Worm (Caenorhabditis elegans): Measurements from ENCODE around the gene gadr-2.

The gadr-2 gene

DNA sequence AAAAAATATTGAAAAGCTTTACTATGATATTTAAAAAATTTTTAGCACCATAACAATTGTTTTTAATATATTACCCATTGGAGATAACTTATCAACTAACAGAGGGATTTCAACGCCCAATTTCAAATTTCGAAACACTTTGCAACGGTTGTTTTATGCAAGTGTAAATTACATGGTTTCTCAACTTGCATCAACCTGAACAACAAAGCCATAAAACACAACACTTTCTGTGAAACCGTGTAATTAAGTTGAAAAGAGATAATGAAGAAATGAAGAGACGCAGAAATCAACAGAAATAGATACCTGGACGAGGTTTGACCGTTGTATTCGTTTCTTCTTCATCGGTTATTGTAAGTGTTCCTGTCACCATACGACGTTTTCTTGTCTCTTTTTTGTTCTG, 34.6 kb downstream of the gadr-2 start, which contains the start of gene cpin-1:
Gene cpin-1 (plus strand): TSS at position 301 of the 400 bp plus-strand sequence.
- TF ChIP-seq tbx-11 (GFP tag; IDR thresholded peaks at IDR 0.05) (no peak), hmg-4 (GFP tag; optimal IDR thresholded peaks at IDR 0.05) (no peak)

DNA sequence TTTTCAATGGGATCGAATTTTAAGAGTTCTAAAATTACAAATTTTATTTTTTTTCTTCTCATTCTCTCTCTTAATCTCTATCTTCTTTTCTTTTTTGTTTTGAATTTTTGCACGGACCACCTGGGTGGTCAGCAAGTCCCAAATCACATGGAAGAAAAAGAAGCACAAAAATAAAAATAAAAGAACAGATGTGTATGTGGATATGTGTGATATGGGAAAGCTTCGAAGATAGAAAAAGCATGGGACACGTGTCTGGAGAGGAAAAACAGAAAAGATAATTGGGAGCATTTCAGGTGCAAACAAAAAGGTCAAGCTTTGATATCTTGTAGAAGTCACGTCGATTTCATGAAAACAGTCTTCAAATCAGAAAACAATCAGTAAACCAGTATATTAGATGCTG, 37.7 kb downstream of the gadr-2 start, which contains the start of gene hsp-12.6:
Gene hsp-12.6 (minus strand): TSS at position 20 of the 400 bp plus-strand sequence.
- TF ChIP-seq tra-4 (tag; optimal IDR thresholded peaks at IDR 0.05) = no peak
- TF ChIP-seq aly-1 (tag; optimal IDR thresholded peaks at IDR 0.05) = no peak
- no peak for TF ChIP-seq F13C5.2 (tag; optimal IDR thresholded peaks at IDR 0.05)
- no peak for TF ChIP-seq scrt-1 (GFP tag; IDR thresholded peaks at IDR 0.05)
- TF ChIP-seq pes-1 (GFP tag; IDR thresholded peaks at IDR 0.05) = no peak
- TF ChIP-seq flt-1 (GFP tag; IDR thresholded peaks at IDR 0.05) = no peak
- no peak for TF ChIP-seq ceh-13 (GFP tag; optimal IDR thresholded peaks at IDR 0.05)

DNA sequence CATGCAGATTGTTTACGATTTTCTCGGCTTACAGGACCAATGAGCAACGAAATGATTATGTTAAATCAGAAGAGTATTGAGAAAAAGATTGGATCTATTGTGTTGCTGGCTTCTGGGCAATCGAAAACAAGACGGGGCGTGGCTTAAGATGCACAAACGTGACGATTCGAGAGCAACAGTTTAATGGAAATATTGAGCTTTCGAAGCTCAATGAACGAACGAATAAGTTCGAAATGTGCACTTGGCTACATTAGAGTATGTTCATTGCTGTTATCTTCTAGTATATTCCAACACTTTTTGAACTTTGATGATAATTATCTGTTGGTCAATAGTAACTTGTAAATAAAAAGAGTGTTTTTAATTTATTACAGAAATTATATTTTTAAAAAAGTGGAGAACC, 39.5 kb downstream of the gadr-2 start, which contains the start of gene hsp-12.3:
Gene hsp-12.3 (minus strand): TSS at position 101 of the 400 bp plus-strand sequence.
- TF ChIP-seq aly-1 (tag; optimal IDR thresholded peaks at IDR 0.05) (no peak), scrt-1 (GFP tag; IDR thresholded peaks at IDR 0.05) (no peak), ceh-13 (GFP tag; optimal IDR thresholded peaks at IDR 0.05) (no peak)

DNA sequence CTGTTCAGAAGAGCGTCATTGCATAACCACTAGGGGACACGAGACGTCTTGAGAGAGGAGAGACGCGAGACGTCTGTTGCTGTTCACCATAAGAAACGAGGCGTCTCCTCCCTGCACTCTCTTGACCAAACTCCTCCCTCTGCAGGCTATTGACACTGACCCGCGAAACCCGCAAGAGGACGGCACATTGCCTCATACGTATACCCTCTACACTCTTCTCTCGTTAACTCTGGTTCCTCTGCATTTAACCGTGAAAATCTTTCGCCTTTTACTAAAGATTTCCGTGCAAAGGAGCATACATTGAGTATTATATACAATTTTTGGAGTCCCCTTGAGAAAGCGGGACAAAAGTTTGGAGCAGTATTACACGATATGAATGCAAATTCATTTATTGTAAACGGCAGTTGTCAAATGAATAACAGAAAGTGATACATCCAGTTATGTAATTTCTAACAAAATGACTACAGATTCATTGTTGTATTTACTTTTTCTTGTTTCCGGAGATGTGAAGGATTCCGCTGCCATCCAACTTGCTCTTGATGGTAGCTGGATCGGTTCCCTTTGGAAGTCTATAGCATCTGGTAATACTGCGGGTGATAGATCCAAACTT, 40.4 kb downstream of the gadr-2 start:
- TF ChIP-seq hmg-4 (GFP tag; optimal IDR thresholded peaks at IDR 0.05) = peak; percentile 57
- TF ChIP-seq flt-1 (GFP tag; IDR thresholded peaks at IDR 0.05) = peak; percentile 69
- peak; percentile 93 for TF ChIP-seq ama-1 (optimal IDR thresholded peaks at IDR 0.05)
- TF ChIP-seq ets-7 (tag; optimal IDR thresholded peaks at IDR 0.05) = no peak
- 0 out of 2 replicates have a peak, but pooled peaks have one; percentile 19 for TF ChIP-seq sea-1 (GFP tag; conservative IDR thresholded peaks at IDR 0.05)
- peak; percentile 3 for TF ChIP-seq B0310.2 (tag; optimal IDR thresholded peaks at IDR 0.05)
- no peak for TF ChIP-seq aly-1 (tag; optimal IDR thresholded peaks at IDR 0.05)
- TF ChIP-seq F13C5.2 (tag; optimal IDR thresholded peaks at IDR 0.05) = peak; percentile 85
- no peak for TF ChIP-seq tbx-37 (GFP tag; conservative IDR thresholded peaks at IDR 0.05)

DNA sequence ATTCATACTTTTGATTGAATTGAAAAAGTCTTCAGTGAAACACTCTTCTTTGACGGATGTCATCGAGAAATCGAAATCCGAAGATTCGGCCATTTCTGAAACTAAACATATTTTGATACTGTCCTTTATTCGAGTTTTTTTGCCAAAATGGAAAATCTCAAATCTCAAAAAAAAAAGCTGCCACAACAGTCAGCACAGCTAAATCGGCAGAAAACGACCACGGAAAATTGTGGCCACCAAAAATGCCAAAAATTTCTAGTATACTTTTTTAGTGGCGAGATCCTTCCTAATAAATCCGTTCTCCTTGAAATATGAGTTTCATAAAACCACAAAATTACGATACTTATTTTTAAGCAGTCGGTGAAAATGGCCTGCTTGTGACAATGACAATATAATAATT, 41.0 kb downstream of the gadr-2 start, which contains the start of gene F38E11.9:
Gene F38E11.9 (minus strand): TSS at position 101 of the 400 bp plus-strand sequence.
- TF ChIP-seq tbx-37 (GFP tag; conservative IDR thresholded peaks at IDR 0.05) (no peak), sea-1 (GFP tag; conservative IDR thresholded peaks at IDR 0.05) (no peak)

DNA sequence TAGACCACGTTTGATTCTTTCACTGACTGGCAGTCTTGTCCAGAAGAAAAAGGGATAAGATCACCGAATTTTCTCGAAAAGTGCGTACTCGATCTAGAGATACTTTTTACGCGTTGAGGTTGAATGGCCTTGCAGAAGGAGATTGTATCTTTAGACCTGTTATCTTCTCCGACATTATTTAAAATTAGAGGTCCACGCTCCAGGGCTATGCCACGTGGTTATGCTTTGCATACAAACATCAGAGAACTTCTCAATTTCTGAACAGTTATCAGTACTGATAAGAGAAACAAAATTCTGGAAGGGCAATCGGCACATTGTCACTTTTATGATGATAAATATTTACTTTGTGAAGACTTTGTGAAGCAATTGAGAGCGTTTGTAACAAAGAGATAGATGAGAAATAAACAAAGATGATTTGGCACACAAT, 42.8 kb downstream of the gadr-2 start:
- TF ChIP-seq F13C5.2 (tag; optimal IDR thresholded peaks at IDR 0.05) (no peak), B0310.2 (tag; optimal IDR thresholded peaks at IDR 0.05) (no peak), ceh-36 (tag; optimal IDR thresholded peaks at IDR 0.05) (no peak), tbx-37 (GFP tag; conservative IDR thresholded peaks at IDR 0.05) (no peak), hnd-1 (tag; optimal IDR thresholded peaks at IDR 0.05) (no peak), ets-7 (tag; optimal IDR thresholded peaks at IDR 0.05) (no peak), tra-4 (tag; optimal IDR thresholded peaks at IDR 0.05) (no peak)

DNA sequence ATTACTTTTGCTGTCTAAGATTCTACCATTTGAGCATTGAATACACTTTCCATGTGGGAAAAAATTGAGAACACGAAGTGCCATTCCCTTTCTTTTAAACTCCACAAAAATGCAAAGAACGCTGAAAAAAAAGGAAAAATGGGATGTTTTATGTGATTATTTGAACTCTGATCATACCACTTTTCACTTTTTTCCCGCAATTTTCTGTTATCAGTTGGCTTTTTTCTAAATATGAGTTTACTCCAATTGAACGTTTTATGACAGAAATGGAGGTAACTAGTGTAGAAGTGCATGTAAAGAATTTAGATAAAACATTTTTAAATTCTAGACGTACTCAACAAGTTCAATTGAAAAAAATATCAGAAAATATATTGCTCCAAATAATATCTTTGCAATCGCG, 43.5 kb downstream of the gadr-2 start:
- TF ChIP-seq flt-1 (GFP tag; IDR thresholded peaks at IDR 0.05) (no peak), B0310.2 (tag; optimal IDR thresholded peaks at IDR 0.05) (no peak), ets-7 (tag; optimal IDR thresholded peaks at IDR 0.05) (no peak), aly-1 (tag; optimal IDR thresholded peaks at IDR 0.05) (no peak), ama-1 (optimal IDR thresholded peaks at IDR 0.05) (no peak), tbx-11 (GFP tag; IDR thresholded peaks at IDR 0.05) (no peak), tbx-37 (GFP tag; conservative IDR thresholded peaks at IDR 0.05) (no peak), scrt-1 (GFP tag; IDR thresholded peaks at IDR 0.05) (no peak), hnd-1 (tag; optimal IDR thresholded peaks at IDR 0.05) (no peak), tra-4 (tag; optimal IDR thresholded peaks at IDR 0.05) (no peak), hmg-4 (GFP tag; optimal IDR thresholded peaks at IDR 0.05) (no peak), F13C5.2 (tag; optimal IDR thresholded peaks at IDR 0.05) (no peak), ceh-36 (tag; optimal IDR thresholded peaks at IDR 0.05) (no peak), hmbx-1 (tag; optimal IDR thresholded peaks at IDR 0.05) (no peak), sea-1 (GFP tag; conservative IDR thresholded peaks at IDR 0.05) (no peak), ceh-13 (GFP tag; optimal IDR thresholded peaks at IDR 0.05) (no peak), pes-1 (GFP tag; IDR thresholded peaks at IDR 0.05) (no peak)

DNA sequence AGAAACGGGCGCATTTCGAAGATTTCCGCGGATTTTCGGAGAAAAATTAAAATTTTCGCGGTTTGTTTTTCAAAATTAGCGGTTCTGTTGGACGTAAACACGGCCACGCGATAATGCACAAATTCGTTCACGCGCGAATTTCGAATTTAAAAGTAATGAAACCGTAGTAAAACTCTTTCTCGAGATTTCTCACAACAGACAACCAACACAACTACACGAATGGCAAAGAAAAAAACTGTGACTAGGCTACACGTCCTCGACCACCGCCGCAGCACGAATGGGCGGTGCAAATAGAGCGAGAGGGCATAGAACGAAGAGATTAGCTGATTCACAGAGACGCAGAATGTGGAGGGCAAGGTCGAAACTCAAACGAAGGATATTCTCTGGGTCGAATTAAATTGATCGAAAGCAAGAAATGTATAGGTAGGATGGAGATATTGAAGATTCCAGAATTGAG, 44.0 kb downstream of the gadr-2 start, which contains the start of gene idh-1:
Gene idh-1 (minus strand): TSS at position 228 of the 457 bp plus-strand sequence.
- TF ChIP-seq ceh-13 (GFP tag; optimal IDR thresholded peaks at IDR 0.05) = no peak
- TF ChIP-seq aly-1 (tag; optimal IDR thresholded peaks at IDR 0.05) = peak; percentile 18

DNA sequence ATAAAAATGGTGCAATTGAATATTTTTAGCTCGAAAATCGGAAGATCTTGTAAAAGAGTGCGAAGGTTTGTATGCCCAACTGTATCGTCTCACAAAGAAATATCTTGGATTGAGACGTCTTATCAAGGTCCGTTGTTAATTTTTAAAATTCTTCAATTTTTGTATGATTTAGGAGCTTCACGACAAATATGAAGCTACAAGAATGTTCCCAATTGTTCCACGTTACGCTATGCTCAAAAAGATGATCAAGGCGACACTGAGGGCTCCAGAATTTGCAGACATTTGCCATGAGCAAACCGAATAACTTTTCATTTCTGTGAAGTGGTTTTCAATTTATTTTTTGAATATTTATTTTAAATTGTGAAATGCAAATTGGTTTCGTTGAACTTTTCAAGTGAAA, 46.2 kb downstream of the gadr-2 start:
- TF ChIP-seq hnd-1 (tag; optimal IDR thresholded peaks at IDR 0.05) (no peak), scrt-1 (GFP tag; IDR thresholded peaks at IDR 0.05) (no peak), tbx-11 (GFP tag; IDR thresholded peaks at IDR 0.05) (no peak), tra-4 (tag; optimal IDR thresholded peaks at IDR 0.05) (no peak), tbx-37 (GFP tag; conservative IDR thresholded peaks at IDR 0.05) (no peak), aly-1 (tag; optimal IDR thresholded peaks at IDR 0.05) (no peak), ceh-13 (GFP tag; optimal IDR thresholded peaks at IDR 0.05) (no peak), B0310.2 (tag; optimal IDR thresholded peaks at IDR 0.05) (no peak), hmbx-1 (tag; optimal IDR thresholded peaks at IDR 0.05) (no peak), ama-1 (optimal IDR thresholded peaks at IDR 0.05) (no peak), flt-1 (GFP tag; IDR thresholded peaks at IDR 0.05) (no peak), F13C5.2 (tag; optimal IDR thresholded peaks at IDR 0.05) (no peak), ceh-36 (tag; optimal IDR thresholded peaks at IDR 0.05) (no peak), sea-1 (GFP tag; conservative IDR thresholded peaks at IDR 0.05) (no peak), hmg-4 (GFP tag; optimal IDR thresholded peaks at IDR 0.05) (no peak)

Measured in whole organism, early embryonic.